Fruit fly (Drosophila melanogaster) whole organism, embryonic: ENCODE data around the gene Bhmt.

Experiments used
- CG10321 ChIP-seq: fragments of 200-800 bp; sonication (Bioruptor generic); IDR thresholded peaks from 2 replicates; pipeline ENCODE4 v1.3.6; 2022; ENCODE audit warnings: missing biosample characterization, missing genetic modification characterization
- CG11504 ChIP-seq: fragments of 200-800 bp; sonication (Bioruptor generic); optimal IDR thresholded peaks from 3 replicates; lab custom pipeline; 2019; ENCODE audit warnings: missing biosample characterization, mild to moderate bottlenecking, missing genetic modification characterization, moderate library complexity
- CG11560 ChIP-seq: fragments of 200-800 bp; sonication (Bioruptor generic); IDR thresholded peaks from 3 replicates; pipeline ENCODE4 v1.3.6; 2022; ENCODE audit warnings: missing biosample characterization, missing genetic modification characterization
- CG12219 ChIP-seq: fragments of 200-800 bp; sonication (Bioruptor generic); optimal IDR thresholded peaks from 3 replicates; lab custom pipeline; 2018; ENCODE audit warnings: missing biosample characterization, mild to moderate bottlenecking, missing genetic modification characterization
- CG12942 ChIP-seq: fragments of 200-800 bp; sonication (Bioruptor generic); optimal IDR thresholded peaks from 3 replicates; lab custom pipeline; 2016; ENCODE audit warnings: missing biosample characterization, missing genetic modification characterization
- CG1603 ChIP-seq: fragments of 200-800 bp; sonication (Bioruptor generic); optimal IDR thresholded peaks from 2 replicates; lab custom pipeline; 2019; ENCODE audit warnings: missing biosample characterization, mild to moderate bottlenecking, missing genetic modification characterization, moderate library complexity
- CG16813 ChIP-seq: fragments of 200-800 bp; sonication (Bioruptor generic); IDR thresholded peaks from 3 replicates; pipeline ENCODE4 v1.3.6; 2022; ENCODE audit warnings: missing biosample characterization, missing genetic modification characterization; ENCODE audit not compliant: partially characterized antibody
- CG16815 ChIP-seq: fragments of 200-800 bp; sonication (Bioruptor generic); optimal IDR thresholded peaks from 3 replicates; lab custom pipeline; 2017; ENCODE audit warnings: missing biosample characterization, mild to moderate bottlenecking, missing genetic modification characterization
- CG17385 ChIP-seq: fragments of 200-800 bp; sonication (Bioruptor generic); optimal IDR thresholded peaks from 3 replicates; lab custom pipeline; 2018; ENCODE audit warnings: missing biosample characterization, mild to moderate bottlenecking, missing genetic modification characterization
- CG1792 ChIP-seq: fragments of 200-800 bp; sonication (Bioruptor generic); optimal IDR thresholded peaks from 2 replicates; lab custom pipeline; 2016; ENCODE audit warnings: missing biosample characterization, missing genetic modification characterization
- CG18262 ChIP-seq: fragments of 200-800 bp; optimal IDR thresholded peaks from 3 replicates; lab custom pipeline; 2019; ENCODE audit warnings: missing biosample characterization, mild to moderate bottlenecking, missing genetic modification characterization, moderate library complexity
- CG18764 ChIP-seq: fragments of 200-800 bp; sonication (Bioruptor generic); optimal IDR thresholded peaks from 3 replicates; lab custom pipeline; 2016; ENCODE audit warnings: missing biosample characterization, missing genetic modification characterization
- CG31224 ChIP-seq: fragments of 200-800 bp; sonication (Bioruptor generic); IDR thresholded peaks from 2 replicates; pipeline ENCODE4 v1.3.6; 2022; ENCODE audit warnings: missing biosample characterization, missing genetic modification characterization
- CG31388 ChIP-seq: fragments of 200-800 bp; sonication (Bioruptor generic); optimal IDR thresholded peaks from 2 replicates; lab custom pipeline; 2016; ENCODE audit warnings: missing biosample characterization, missing genetic modification characterization
- CG3163 ChIP-seq: fragments of 200-800 bp; sonication (Bioruptor generic); optimal IDR thresholded peaks from 3 replicates; lab custom pipeline; 2016; ENCODE audit warnings: missing biosample characterization, missing genetic modification characterization
- CG4617 ChIP-seq: fragments of 200-800 bp; sonication (Bioruptor generic); optimal IDR thresholded peaks from 3 replicates; lab custom pipeline; 2016; ENCODE audit warnings: missing biosample characterization, missing genetic modification characterization, borderline replicate concordance
- CG6791 ChIP-seq: fragments of 200-800 bp; sonication (Bioruptor generic); IDR thresholded peaks from 3 replicates; pipeline ENCODE4 v1.3.6; 2022; ENCODE audit warnings: missing biosample characterization, missing genetic modification characterization; ENCODE audit not compliant: partially characterized antibody
- CG7987 ChIP-seq: fragments of 200-800 bp; sonication (Bioruptor generic); optimal IDR thresholded peaks from 2 replicates; lab custom pipeline; 2018; ENCODE audit warnings: missing biosample characterization, mild to moderate bottlenecking, missing genetic modification characterization, moderate library complexity
- CG8359 ChIP-seq: fragments of 200-800 bp; sonication (Bioruptor generic); optimal IDR thresholded peaks from 2 replicates; lab custom pipeline; 2017; ENCODE audit warnings: missing biosample characterization, mild to moderate bottlenecking, missing genetic modification characterization, borderline replicate concordance
- CG8388 ChIP-seq: fragments of 200-800 bp; sonication (Bioruptor generic); optimal IDR thresholded peaks from 2 replicates; lab custom pipeline; 2019; ENCODE audit warnings: missing biosample characterization, mild to moderate bottlenecking, missing genetic modification characterization, moderate library complexity
- CG8478 ChIP-seq: fragments of >200 bp; optimal IDR thresholded peaks from 2 replicates; lab custom pipeline; 2018
- Dll ChIP-seq: fragments of 200-800 bp; sonication (Bioruptor generic); IDR thresholded peaks from 4 replicates; pipeline ENCODE4 v1.3.6; 2022; ENCODE audit warnings: missing biosample characterization, missing genetic modification characterization; ENCODE audit not compliant: partially characterized antibody
- Drgx ChIP-seq: fragments of 200-800 bp; sonication (Bioruptor generic); IDR thresholded peaks from 2 replicates; pipeline ENCODE4 v1.3.6; 2022; ENCODE audit warnings: missing biosample characterization, missing genetic modification characterization
- Fer2 ChIP-seq: fragments of 200-800 bp; sonication (Bioruptor generic); optimal IDR thresholded peaks from 2 replicates; lab custom pipeline; 2018; ENCODE audit warnings: missing biosample characterization, mild to moderate bottlenecking, missing genetic modification characterization, moderate library complexity
- Hr51 ChIP-seq, 2 experiments: fragments of 200-800 bp; sonication (Bioruptor generic); optimal IDR thresholded peaks; 2 replicates in 1 of 2; 3 replicates in 1 of 2; lab custom pipeline; 2016 to 2018; ENCODE audit warnings: missing biosample characterization in 2 of 2, missing genetic modification characterization in 2 of 2, mild to moderate bottlenecking in 1 of 2, moderate library complexity in 1 of 2
- Med ChIP-seq: fragments of 200-800 bp; sonication (Bioruptor generic); peaks from one replicate; lab custom pipeline; 2016; ENCODE audit warnings: missing biosample characterization, missing genetic modification characterization, mild to moderate bottlenecking, inconsistent platforms, moderate library complexity
- Myb ChIP-seq: fragments of 200-800 bp; sonication (Bioruptor generic); optimal IDR thresholded peaks from 2 replicates; lab custom pipeline; 2016; ENCODE audit warnings: missing biosample characterization, missing genetic modification characterization
- NFAT ChIP-seq: fragments of 200-800 bp; sonication (Bioruptor generic); IDR thresholded peaks from 2 replicates; pipeline ENCODE4 v1.3.6; 2022; ENCODE audit warnings: missing biosample characterization, missing genetic modification characterization
- Oaz ChIP-seq: fragments of 200-800 bp; sonication (Bioruptor generic); IDR thresholded peaks from 2 replicates; pipeline ENCODE4 v1.3.6; 2022; ENCODE audit warnings: missing biosample characterization, missing genetic modification characterization
- Tbp ChIP-seq: fragments of >200 bp; optimal IDR thresholded peaks from 2 replicates; lab custom pipeline; 2018; ENCODE audit warnings: missing biosample characterization, missing genetic modification characterization
- Vsx1 ChIP-seq: fragments of 200-800 bp; sonication (Bioruptor generic); optimal IDR thresholded peaks from 2 replicates; lab custom pipeline; 2017; ENCODE audit warnings: missing biosample characterization, mild to moderate bottlenecking, missing genetic modification characterization, missing genetic modification reagents
- crc ChIP-seq: fragments of 200-800 bp; sonication (Bioruptor generic); optimal IDR thresholded peaks from 2 replicates; lab custom pipeline; 2016; ENCODE audit warnings: missing biosample characterization, missing genetic modification characterization
- dimm ChIP-seq: fragments of 200-800 bp; sonication (Bioruptor generic); IDR thresholded peaks from 2 replicates; pipeline ENCODE4 v1.3.6; 2022; ENCODE audit warnings: missing biosample characterization, missing genetic modification characterization
- ewg ChIP-seq: fragments of 200-800 bp; sonication (Bioruptor generic); optimal IDR thresholded peaks from 3 replicates; lab custom pipeline; 2017; ENCODE audit warnings: mild to moderate bottlenecking, missing biosample characterization, missing genetic modification reagents, missing genetic modification characterization
- eyg ChIP-seq: fragments of 200-800 bp; sonication (Bioruptor generic); optimal IDR thresholded peaks from 3 replicates; lab custom pipeline; 2016; ENCODE audit warnings: missing biosample characterization, missing genetic modification characterization
- fd96Cb ChIP-seq: fragments of 200-800 bp; sonication (Bioruptor generic); optimal IDR thresholded peaks from 2 replicates; lab custom pipeline; 2018; ENCODE audit warnings: missing biosample characterization, mild to moderate bottlenecking, missing genetic modification characterization, moderate library complexity
- hb ChIP-seq: fragments of 200-800 bp; sonication (Bioruptor generic); IDR thresholded peaks from 3 replicates; pipeline ENCODE4 v1.3.6; 2022; ENCODE audit warnings: missing biosample characterization, missing genetic modification characterization; ENCODE audit not compliant: partially characterized antibody
- hkb ChIP-seq, 2 experiments: fragments of 200-800 bp in 1 of 2; fragments of >200 bp in 1 of 2; sonication (Bioruptor generic) in 1 of 2; IDR thresholded peaks in 1 of 2; optimal IDR thresholded peaks in 1 of 2; 2 replicates each; pipeline versions ENCODE4 v1.3.6 to Lab custom; 2017 to 2022; ENCODE audit warnings: missing biosample characterization in 1 of 2, missing genetic modification characterization in 1 of 2
- ind ChIP-seq: fragments of 200-800 bp; sonication (Bioruptor generic); optimal IDR thresholded peaks from 3 replicates; lab custom pipeline; 2016; ENCODE audit warnings: missing biosample characterization, missing genetic modification characterization
- inv ChIP-seq: fragments of 200-800 bp; sonication (Bioruptor generic); IDR thresholded peaks from 2 replicates; pipeline ENCODE4 v1.3.6; 2022; ENCODE audit warnings: missing biosample characterization, missing genetic modification characterization; ENCODE audit not compliant: partially characterized antibody
- knrl ChIP-seq: fragments of 200-800 bp; sonication (Bioruptor generic); IDR thresholded peaks from 3 replicates; pipeline ENCODE4 v1.3.6; 2022; ENCODE audit warnings: missing biosample characterization, missing genetic modification characterization; ENCODE audit not compliant: partially characterized antibody
- lilli ChIP-seq: fragments of 200-800 bp; sonication (Bioruptor generic); optimal IDR thresholded peaks from 3 replicates; lab custom pipeline; 2016; ENCODE audit warnings: missing biosample characterization, missing genetic modification characterization
- org-1 ChIP-seq: fragments of 200-800 bp; sonication (Bioruptor generic); optimal IDR thresholded peaks from 2 replicates; lab custom pipeline; 2017; ENCODE audit warnings: missing biosample characterization, missing genetic modification characterization
- pita ChIP-seq: fragments of 200-800 bp; sonication (Bioruptor generic); optimal IDR thresholded peaks from 2 replicates; lab custom pipeline; 2017; ENCODE audit warnings: missing biosample characterization, mild to moderate bottlenecking, missing genetic modification characterization
- pnt ChIP-seq: fragments of 200-800 bp; sonication (Bioruptor generic); optimal IDR thresholded peaks from 3 replicates; lab custom pipeline; 2016; ENCODE audit warnings: missing biosample characterization, missing genetic modification characterization
- sens-2 ChIP-seq: fragments of 200-800 bp; sonication (Bioruptor generic); IDR thresholded peaks from 2 replicates; pipeline ENCODE4 v1.3.6; 2022; ENCODE audit warnings: missing biosample characterization, missing genetic modification characterization
- shn ChIP-seq: fragments of 200-800 bp; sonication (Bioruptor generic); optimal IDR thresholded peaks from 3 replicates; lab custom pipeline; 2016; ENCODE audit warnings: missing biosample characterization, missing genetic modification characterization
- stc ChIP-seq: fragments of 200-800 bp; sonication (Bioruptor generic); IDR thresholded peaks from 2 replicates; pipeline ENCODE4 v1.3.6; 2022; ENCODE audit warnings: missing biosample characterization, missing genetic modification characterization
- usp ChIP-seq: fragments of >200 bp; optimal IDR thresholded peaks from 2 replicates; lab custom pipeline; 2017; ENCODE audit warnings: missing biosample characterization, missing genetic modification characterization
- wek ChIP-seq: fragments of 200-800 bp; sonication (Bioruptor generic); optimal IDR thresholded peaks from 3 replicates; lab custom pipeline; 2018; ENCODE audit warnings: missing biosample characterization, mild to moderate bottlenecking, missing genetic modification characterization, moderate library complexity
- zfh1 ChIP-seq: fragments of 200-800 bp; sonication (Bioruptor generic); IDR thresholded peaks from 3 replicates; pipeline ENCODE4 v1.3.6; 2022; ENCODE audit warnings: missing biosample characterization, missing genetic modification characterization

Bhmt gene

dm6 chr2L:18948724-18949108 lies 8.4 kb downstream of the Bhmt start, which contains the start of gene CG10428 (continued):
- TF ChIP-seq crc (GFP tag; lab: Kevin White, UChicago) (no peak), CG11504 (tag; lab: Kevin White, UChicago) (no peak), Fer2 (tag; lab: Kevin White, UChicago) (no peak), lilli (no peak), Hr51 (GFP tag; optimal IDR thresholded peaks at IDR 0.05; lab: Kevin White, UChicago) (no peak), fd96Cb (tag; lab: Kevin White, UChicago) (no peak), CG18262 (tag; lab: Kevin White, UChicago) (no peak), hkb (optimal IDR thresholded peaks at IDR 0.05; lab: Kevin White, UChicago) (no peak), hkb (GFP tag; IDR thresholded peaks at IDR 0.05; lab: Robert Waterston, UW) (no peak), hb (GFP tag; lab: Robert Waterston, UW) (no peak), shn (GFP tag; lab: Kevin White, UChicago) (no peak), eyg (GFP tag; lab: Kevin White, UChicago) (no peak), zfh1 (no peak), dimm (GFP tag; lab: Robert Waterston, UW) (no peak), inv (GFP tag; lab: Robert Waterston, UW) (no peak), CG8388 (GFP tag; lab: Kevin White, UChicago) (no peak), pnt (no peak), Tbp (GFP tag; lab: Kevin White, UChicago) (no peak), NFAT (GFP tag; lab: Robert Waterston, UW) (no peak), ewg (GFP tag; lab: Kevin White, UChicago) (no peak), ind (no peak), CG8359 (no peak), stc (no peak), CG6791 (GFP tag; lab: Robert Waterston, UW) (peak; percentile 34; the same call in 1 of the 3 replicates), usp (GFP tag; lab: Kevin White, UChicago) (no peak), CG16815 (GFP tag; lab: Kevin White, UChicago) (no peak), CG1603 (peak; percentile 26), CG12942 (no peak), CG10321 (GFP tag; lab: Robert Waterston, UW) (no peak), CG1792 (no peak), sens-2 (GFP tag; lab: Robert Waterston, UW) (no peak), CG16813 (GFP tag; lab: Robert Waterston, UW) (peak; percentile 43; the same call in 2 of the 3 replicates), CG17385 (GFP tag; lab: Kevin White, UChicago) (peak; percentile 99), CG11560 (peak; percentile 13; the same call in 1 of the 3 replicates), CG31224 (no peak), Drgx (GFP tag; lab: Robert Waterston, UW) (no peak), wek (GFP tag; lab: Kevin White, UChicago) (no peak), pita (GFP tag; lab: Kevin White, UChicago) (no peak), CG31388 (no peak), Med (GFP tag; lab: Kevin White, UChicago) (no peak), Dll (peak; percentile 59; the same call in 1 of the 4 replicates), CG3163 (no peak), CG4617 (peak; percentile 64), Vsx1 (GFP tag; lab: Kevin White, UChicago) (no peak), Oaz (no peak), CG12219 (no peak), CG18764 (no peak), CG7987 (GFP tag; lab: Kevin White, UChicago) (no peak), knrl (GFP tag; lab: Robert Waterston, UW) (no peak), org-1 (GFP tag; lab: Kevin White, UChicago) (no peak), CG8478 (lab: Kevin White, UChicago) (no peak), Myb (GFP tag; lab: Kevin White, UChicago) (no peak)
